In the genomic region with DNA sequence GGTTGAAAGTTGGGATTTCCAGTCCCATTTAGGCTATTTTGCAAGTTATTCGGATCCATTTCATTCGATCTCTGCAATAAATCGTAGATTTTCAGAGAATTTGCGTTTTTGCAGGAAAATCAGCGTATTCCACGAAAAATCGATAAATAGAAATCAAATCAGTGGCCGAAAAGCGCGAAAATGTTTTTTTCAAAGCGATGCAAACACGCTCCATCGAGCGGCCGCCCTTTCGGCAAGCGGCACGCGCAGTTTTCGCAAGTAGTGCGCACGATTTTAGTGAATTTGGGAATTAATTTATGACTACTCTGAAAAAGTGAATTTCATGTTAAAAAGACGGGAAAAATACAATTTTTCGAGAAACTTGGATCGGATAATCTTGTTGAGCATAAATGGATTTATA, we compare ENCODE assay signal across 3 worm cellular contexts.
TF ChIP-seq lines count a peak whose summit lies in the region.

No protein-coding gene starts in this region.

TF ChIP-seq in whole organism, L1 larva, 84 proteins besides CTCF, POLR2A, EP300 and RAD21 (continued from another document and continues in another):
- TF ChIP-seq grh-1 (GFP tag; IDR thresholded peaks at IDR 0.05; lab: Robert Waterston, UW) (peak; percentile 92), nhr-71 (tag; optimal IDR thresholded peaks at IDR 0.05; lab: Kevin White, UChicago) (peak; percentile 98), pqm-1 (tag; optimal IDR thresholded peaks at IDR 0.05; lab: Kevin White, UChicago) (peak; percentile 94), nhr-12 (tag; optimal IDR thresholded peaks at IDR 0.05; lab: Kevin White, UChicago) (no peak), C04F5.9 (tag; optimal IDR thresholded peaks at IDR 0.05; lab: Kevin White, UChicago) (peak; percentile 88), hpl-2 (GFP tag; optimal IDR thresholded peaks at IDR 0.05; lab: Kevin White, UChicago) (peak; percentile 93), ztf-4 (tag; optimal IDR thresholded peaks at IDR 0.05; lab: Kevin White, UChicago) (peak; percentile 95), aha-1 (tag; optimal IDR thresholded peaks at IDR 0.05; lab: Kevin White, UChicago) (peak; percentile 50), nhr-237 (tag; optimal IDR thresholded peaks at IDR 0.05; lab: Kevin White, UChicago) (peak; percentile 86), fkh-8 (tag; optimal IDR thresholded peaks at IDR 0.05; lab: Kevin White, UChicago) (peak; percentile 95), nhr-90 (tag; optimal IDR thresholded peaks at IDR 0.05; lab: Kevin White, UChicago; ENCODE audit: poor library complexity) (peak; percentile 98), nhr-28 (tag; optimal IDR thresholded peaks at IDR 0.05; lab: Kevin White, UChicago) (no peak), ces-1 (GFP tag; optimal IDR thresholded peaks at IDR 0.05; lab: Kevin White, UChicago) (peak; percentile 93), nhr-85 (tag; lab: Kevin White, UChicago) (peak; percentile 97), unc-30 (tag; optimal IDR thresholded peaks at IDR 0.05; lab: Kevin White, UChicago) (no peak), xbp-1 (tag; optimal IDR thresholded peaks at IDR 0.05; lab: Kevin White, UChicago) (peak; percentile 96), fkh-10 (GFP tag; optimal IDR thresholded peaks at IDR 0.05; lab: Kevin White, UChicago) (peak; percentile 95), nhr-77 (tag; optimal IDR thresholded peaks at IDR 0.05; lab: Kevin White, UChicago) (peak; percentile 93), nhr-84 (tag; optimal IDR thresholded peaks at IDR 0.05; lab: Kevin White, UChicago) (no peak), swsn-7 (tag; optimal IDR thresholded peaks at IDR 0.05; lab: Kevin White, UChicago) (peak; percentile 97), alr-1 (tag; optimal IDR thresholded peaks at IDR 0.05; lab: Kevin White, UChicago; ENCODE audit: borderline replicate concordance) (no peak), Y116A8C.19 (tag; optimal IDR thresholded peaks at IDR 0.05; lab: Kevin White, UChicago; ENCODE audit: borderline replicate concordance) (no peak), efl-1 (optimal IDR thresholded peaks at IDR 0.05; lab: Kevin White, UChicago) (peak; percentile 95 to 97), efl-1 (GFP tag; optimal IDR thresholded peaks at IDR 0.05 in 1 of 2; lab: Kevin White, UChicago) (peak; percentile 88 to 99), ceh-82 (tag; optimal IDR thresholded peaks at IDR 0.05; lab: Kevin White, UChicago) (peak; percentile 95 to 98 (median 96)), nhr-20 (tag; optimal IDR thresholded peaks at IDR 0.05; lab: Kevin White, UChicago) (peak; percentile 97), rnt-1 (tag; optimal IDR thresholded peaks at IDR 0.05; lab: Kevin White, UChicago) (peak; percentile 98), ama-1 (optimal IDR thresholded peaks at IDR 0.05; lab: Kevin White, UChicago) (no peak), egl-27 (tag; optimal IDR thresholded peaks at IDR 0.05; lab: Kevin White, UChicago) (peak; percentile 60 to 69), ceh-90 (tag; optimal IDR thresholded peaks at IDR 0.05; lab: Kevin White, UChicago) (peak; percentile 74), lin-39 (tag; optimal IDR thresholded peaks at IDR 0.05; lab: Kevin White, UChicago) (peak; percentile 93), snpc-4 (tag; optimal IDR thresholded peaks at IDR 0.05; lab: Kevin White, UChicago) (peak; percentile 92), sptf-1 (tag; optimal IDR thresholded peaks at IDR 0.05; lab: Kevin White, UChicago) (no peak), hlh-4 (tag; optimal IDR thresholded peaks at IDR 0.05; lab: Kevin White, UChicago) (no peak), unc-62 (GFP tag; optimal IDR thresholded peaks at IDR 0.05; lab: Kevin White, UChicago) (no peak), F16B12.6 (tag; optimal IDR thresholded peaks at IDR 0.05; lab: Kevin White, UChicago) (peak; percentile 74), efl-3 (GFP tag; optimal IDR thresholded peaks at IDR 0.05; lab: Kevin White, UChicago) (peak; percentile 79), lin-13 (GFP tag; optimal IDR thresholded peaks at IDR 0.05; lab: Kevin White, UChicago) (peak; percentile 98), lir-3 (tag; optimal IDR thresholded peaks at IDR 0.05; lab: Kevin White, UChicago; ENCODE audit: poor library complexity) (peak; percentile 91), mep-1 (tag; optimal IDR thresholded peaks at IDR 0.05; lab: Kevin White, UChicago) (peak; percentile 97), unc-86 (tag; optimal IDR thresholded peaks at IDR 0.05; lab: Kevin White, UChicago) (peak; percentile 97), ets-5 (GFP tag; IDR thresholded peaks at IDR 0.05; lab: Robert Waterston, UW) (no peak)

TF ChIP-seq in whole organism, L3 larva, 47 proteins besides CTCF, POLR2A, EP300 and RAD21 (continued from another document):
- TF ChIP-seq nhr-25 (tag; optimal IDR thresholded peaks at IDR 0.05; lab: Kevin White, UChicago) (peak; percentile 91), fkh-2 (tag; optimal IDR thresholded peaks at IDR 0.05; lab: Kevin White, UChicago) (no peak), nhr-12 (tag; optimal IDR thresholded peaks at IDR 0.05; lab: Kevin White, UChicago) (no peak), mml-1 (tag; optimal IDR thresholded peaks at IDR 0.05; lab: Kevin White, UChicago) (no peak), ztf-11 (tag; optimal IDR thresholded peaks at IDR 0.05; lab: Kevin White, UChicago) (no peak), aly-2 (tag; optimal IDR thresholded peaks at IDR 0.05; lab: Kevin White, UChicago) (peak; percentile 59), pha-4 (tag; optimal IDR thresholded peaks at IDR 0.05; lab: Kevin White, UChicago) (peak; percentile 97), ceh-28 (tag; optimal IDR thresholded peaks at IDR 0.05; lab: Kevin White, UChicago) (peak; percentile 97), ceh-9 (tag; optimal IDR thresholded peaks at IDR 0.05; lab: Kevin White, UChicago) (no peak), nhr-11 (tag; optimal IDR thresholded peaks at IDR 0.05; lab: Kevin White, UChicago) (peak; percentile 54), elt-2 (tag; optimal IDR thresholded peaks at IDR 0.05; lab: Kevin White, UChicago) (peak; percentile 78), nhr-67 (tag; optimal IDR thresholded peaks at IDR 0.05; lab: Kevin White, UChicago) (no peak), lin-39 (tag; optimal IDR thresholded peaks at IDR 0.05; lab: Kevin White, UChicago) (peak; percentile 93), snpc-4 (tag; optimal IDR thresholded peaks at IDR 0.05; lab: Kevin White, UChicago) (peak; percentile 95), mdl-1 (tag; optimal IDR thresholded peaks at IDR 0.05; lab: Kevin White, UChicago) (no peak), nhr-77 (tag; optimal IDR thresholded peaks at IDR 0.05; lab: Kevin White, UChicago) (peak; percentile 87), nfya-1 (tag; optimal IDR thresholded peaks at IDR 0.05; lab: Kevin White, UChicago; ENCODE audit: insufficient read depth) (peak; percentile 93), unc-62 (GFP tag; optimal IDR thresholded peaks at IDR 0.05; lab: Kevin White, UChicago) (peak; percentile 30), eor-1 (tag; optimal IDR thresholded peaks at IDR 0.05; lab: Kevin White, UChicago) (no peak), nhr-23 (tag; optimal IDR thresholded peaks at IDR 0.05; lab: Kevin White, UChicago) (peak; percentile 93), ceh-16 (tag; optimal IDR thresholded peaks at IDR 0.05; lab: Kevin White, UChicago) (peak; percentile 5), jun-1 (tag; optimal IDR thresholded peaks at IDR 0.05; lab: Kevin White, UChicago) (peak; percentile 84), fkh-10 (GFP tag; optimal IDR thresholded peaks at IDR 0.05; lab: Kevin White, UChicago) (peak; percentile 91), egl-27 (tag; optimal IDR thresholded peaks at IDR 0.05; lab: Kevin White, UChicago) (peak; percentile 57), nhr-237 (tag; optimal IDR thresholded peaks at IDR 0.05; lab: Kevin White, UChicago) (no peak), tbx-2 (tag; optimal IDR thresholded peaks at IDR 0.05; lab: Kevin White, UChicago) (peak; percentile 88), zag-1 (tag; optimal IDR thresholded peaks at IDR 0.05; lab: Kevin White, UChicago) (peak; percentile 19)

TF ChIP-seq in whole organism, young adult, 124 proteins besides CTCF, POLR2A, EP300 and RAD21 (continued from another document and continues in another):
- TF ChIP-seq ama-1 (optimal IDR thresholded peaks at IDR 0.05; lab: Kevin White, UChicago) (no peak), ama-1 (GFP tag; optimal IDR thresholded peaks at IDR 0.05; lab: Kevin White, UChicago) (peak; percentile 7 to 67), madf-8 (GFP tag; conservative IDR thresholded peaks at IDR 0.05; lab: Robert Waterston, UW) (peak; percentile 56), atf-7 (tag; optimal IDR thresholded peaks at IDR 0.05; lab: Kevin White, UChicago) (peak; percentile 69), madf-6 (GFP tag; IDR thresholded peaks at IDR 0.05; lab: Robert Waterston, UW) (peak; percentile 80), F57A8.1 (GFP tag; optimal IDR thresholded peaks at IDR 0.05; lab: Kevin White, UChicago) (peak; percentile 13), Y56A3A.18 (GFP tag; IDR thresholded peaks at IDR 0.05; lab: Robert Waterston, UW) (peak; percentile 53; the same call in 1 of the 2 replicates), lin-26 (GFP tag; IDR thresholded peaks at IDR 0.05; lab: Robert Waterston, UW) (no peak), F22D6.2 (tag; optimal IDR thresholded peaks at IDR 0.05; lab: Kevin White, UChicago) (peak; percentile 14), lsl-1 (GFP tag; optimal IDR thresholded peaks at IDR 0.05; lab: Kevin White, UChicago) (peak; percentile 71), egl-44 (GFP tag; IDR thresholded peaks at IDR 0.05; lab: Robert Waterston, UW) (0 out of 2 replicates have a peak, but pooled peaks have one; percentile 41), ceh-40 (GFP tag; IDR thresholded peaks at IDR 0.05; lab: Robert Waterston, UW) (0 out of 2 replicates have a peak, but pooled peaks have one; percentile 24), ceh-27 (GFP tag; optimal IDR thresholded peaks at IDR 0.05; lab: Kevin White, UChicago) (peak; percentile 95), sea-2 (GFP tag; IDR thresholded peaks at IDR 0.05; lab: Robert Waterston, UW) (no peak), ztf-25 (GFP tag; IDR thresholded peaks at IDR 0.05; lab: Robert Waterston, UW) (0 out of 2 replicates have a peak, but pooled peaks have one; percentile 4), F37B4.10 (GFP tag; IDR thresholded peaks at IDR 0.05; lab: Robert Waterston, UW) (no peak), akir-1 (GFP tag; optimal IDR thresholded peaks at IDR 0.05; lab: Kevin White, UChicago) (peak; percentile 18), Y79H2A.3 (GFP tag; conservative IDR thresholded peaks at IDR 0.05; lab: Robert Waterston, UW) (0 out of 2 replicates have a peak, but pooled peaks have one; percentile 71), F49E8.2 (tag; optimal IDR thresholded peaks at IDR 0.05; lab: Kevin White, UChicago; ENCODE audit: insufficient read depth) (peak; percentile 87), sdz-38 (tag; optimal IDR thresholded peaks at IDR 0.05; lab: Kevin White, UChicago) (no peak), ztf-3 (GFP tag; optimal IDR thresholded peaks at IDR 0.05; lab: Kevin White, UChicago) (no peak), mel-28 (tag; optimal IDR thresholded peaks at IDR 0.05; lab: Kevin White, UChicago; ENCODE audit: borderline replicate concordance) (peak; percentile 70), pha-4 (tag; optimal IDR thresholded peaks at IDR 0.05; lab: Kevin White, UChicago) (peak; percentile 65), nhr-80 (tag; optimal IDR thresholded peaks at IDR 0.05; lab: Kevin White, UChicago) (peak; percentile 70), ztf-28 (GFP tag; IDR thresholded peaks at IDR 0.05; lab: Robert Waterston, UW) (peak; percentile 89), let-607 (tag; optimal IDR thresholded peaks at IDR 0.05; lab: Kevin White, UChicago) (peak in 1 of 2 experiments; percentile 59), ztf-6 (GFP tag; IDR thresholded peaks at IDR 0.05; lab: Robert Waterston, UW) (0 out of 2 replicates have a peak, but pooled peaks have one; percentile 30), nfyb-1 (GFP tag; IDR thresholded peaks at IDR 0.05; lab: Robert Waterston, UW) (peak; percentile 90), ccch-3 (GFP tag; optimal IDR thresholded peaks at IDR 0.05; lab: Kevin White, UChicago) (peak; percentile 48), hsf-1 (GFP tag; IDR thresholded peaks at IDR 0.05; lab: Robert Waterston, UW) (no peak), ceh-91 (GFP tag; IDR thresholded peaks at IDR 0.05; lab: Robert Waterston, UW) (peak; percentile 85), lin-40 (tag; optimal IDR thresholded peaks at IDR 0.05; lab: Kevin White, UChicago) (peak; percentile 94), Y53F4B.3 (GFP tag; IDR thresholded peaks at IDR 0.05; lab: Robert Waterston, UW) (peak; percentile 63; the same call in 1 of the 2 replicates), die-1 (tag; optimal IDR thresholded peaks at IDR 0.05; lab: Kevin White, UChicago) (peak; percentile 23), mxl-1 (tag; optimal IDR thresholded peaks at IDR 0.05; lab: Kevin White, UChicago) (no peak), pbrm-1 (GFP tag; IDR thresholded peaks at IDR 0.05; lab: Robert Waterston, UW) (peak; percentile 94), ekl-4 (GFP tag; IDR thresholded peaks at IDR 0.05; lab: Robert Waterston, UW) (peak; percentile 88), tlf-1 (GFP tag; optimal IDR thresholded peaks at IDR 0.05; lab: Kevin White, UChicago) (peak; percentile 90), ceh-58 (GFP tag; IDR thresholded peaks at IDR 0.05; lab: Robert Waterston, UW) (no peak), lag-1 (GFP tag; IDR thresholded peaks at IDR 0.05; lab: Robert Waterston, UW) (no peak), gei-17 (GFP tag; optimal IDR thresholded peaks at IDR 0.05; lab: Kevin White, UChicago) (peak; percentile 44), egrh-3 (GFP tag; IDR thresholded peaks at IDR 0.05; lab: Robert Waterston, UW) (peak; percentile 44), Y53G8AR.9 (GFP tag; conservative IDR thresholded peaks at IDR 0.05; lab: Robert Waterston, UW) (peak; percentile 91), ceh-79 (tag; optimal IDR thresholded peaks at IDR 0.05; lab: Kevin White, UChicago) (no peak), nfya-1 (tag; optimal IDR thresholded peaks at IDR 0.05; lab: Kevin White, UChicago; ENCODE audit: borderline replicate concordance, insufficient read depth) (no peak), egl-18 (GFP tag; IDR thresholded peaks at IDR 0.05; lab: Robert Waterston, UW) (no peak), T07F8.4 (tag; optimal IDR thresholded peaks at IDR 0.05; lab: Kevin White, UChicago) (peak; percentile 29), F33H1.4 (GFP tag; IDR thresholded peaks at IDR 0.05; lab: Robert Waterston, UW) (peak; percentile 59), snpc-3.4 (tag; optimal IDR thresholded peaks at IDR 0.05; lab: Kevin White, UChicago) (peak; percentile 77), lin-35 (GFP tag; optimal IDR thresholded peaks at IDR 0.05; lab: Kevin White, UChicago) (peak in 1 of 3 experiments; percentile 94), lir-1 (GFP tag; conservative IDR thresholded peaks at IDR 0.05; lab: Robert Waterston, UW) (peak; percentile 87), cebp-1 (GFP tag; IDR thresholded peaks at IDR 0.05; lab: Robert Waterston, UW) (peak; percentile 59; the same call in 1 of the 2 replicates), cebp-1 (tag; optimal IDR thresholded peaks at IDR 0.05; lab: Kevin White, UChicago) (no peak), F10E7.11 (tag; optimal IDR thresholded peaks at IDR 0.05; lab: Kevin White, UChicago) (no peak), F39B2.1 (GFP tag; IDR thresholded peaks at IDR 0.05; lab: Robert Waterston, UW) (no peak), snpc-1.3 (tag; optimal IDR thresholded peaks at IDR 0.05; lab: Kevin White, UChicago; ENCODE audit: insufficient read depth) (peak; percentile 71), zim-3 (tag; optimal IDR thresholded peaks at IDR 0.05; lab: Kevin White, UChicago) (peak; percentile 48), nhr-179 (tag; optimal IDR thresholded peaks at IDR 0.05; lab: Kevin White, UChicago) (no peak), attf-3 (GFP tag; conservative IDR thresholded peaks at IDR 0.05; lab: Robert Waterston, UW) (peak; percentile 80), unc-62 (GFP tag; optimal IDR thresholded peaks at IDR 0.05; lab: Kevin White, UChicago) (no peak), B0261.1 (tag; optimal IDR thresholded peaks at IDR 0.05; lab: Kevin White, UChicago) (peak; percentile 13), mes-4 (tag; optimal IDR thresholded peaks at IDR 0.05; lab: Kevin White, UChicago) (no peak), F57C9.4 (tag; optimal IDR thresholded peaks at IDR 0.05; lab: Kevin White, UChicago) (no peak), aptf-2 (GFP tag; conservative IDR thresholded peaks at IDR 0.05; lab: Robert Waterston, UW) (peak; percentile 68; the same call in 1 of the 2 replicates), ztf-22 (GFP tag; optimal IDR thresholded peaks at IDR 0.05; lab: Kevin White, UChicago) (peak; percentile 59)
